Worm (Caenorhabditis elegans) whole organism, L2 larva: ENCODE results near the gene D1086.3.

Experiments
- elt-1 ChIP-seq: fragments of 150-350 bp; optimal IDR thresholded peaks from 2 replicates; lab custom pipeline; 2014; ENCODE audit warnings: missing biosample characterization, missing genetic modification characterization
- unc-62 ChIP-seq: fragments of 150-350 bp; optimal IDR thresholded peaks from 2 replicates; lab custom pipeline; 2014; ENCODE audit warnings: missing biosample characterization, missing genetic modification reagents, missing genetic modification characterization
- ztf-11 ChIP-seq: sonication (generic microtip); optimal IDR thresholded peaks from 2 replicates; lab custom pipeline; 2017; ENCODE audit warnings: missing biosample characterization, missing genetic modification characterization

DNA sequence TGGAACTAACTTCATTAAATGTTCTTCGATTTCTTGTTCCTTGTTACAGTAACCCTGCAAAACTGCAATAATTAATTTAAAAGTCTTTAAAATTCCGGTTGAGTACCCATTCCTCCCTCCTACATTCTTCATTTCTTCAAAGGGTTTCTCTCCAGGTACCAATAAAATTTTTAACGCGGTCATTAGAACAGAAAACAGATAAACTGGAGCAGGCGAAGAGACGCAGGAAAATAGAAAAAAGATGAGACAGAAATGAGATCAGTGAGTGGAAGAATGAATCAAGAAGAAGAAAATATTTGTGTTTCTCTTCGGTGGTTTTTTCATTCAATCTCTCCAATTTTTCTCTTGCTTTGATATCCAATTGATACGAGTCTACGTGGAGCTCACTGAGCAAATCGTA, 1.2 kb downstream of the D1086.3 start, which contains the start of gene D1086.8:
- TF ChIP-seq elt-1 (tag; lab: Kevin White, UChicago) (no peak), ztf-11 (tag; lab: Kevin White, UChicago) (no peak), unc-62 (GFP tag; lab: Kevin White, UChicago) (no peak)
